Worm (Caenorhabditis elegans): ENCODE measurements around the gene stc-1.
A peak's percentile ranks its signal among the peaks of the same experiment; 100 is the strongest.

stc-1 gene

DNA sequence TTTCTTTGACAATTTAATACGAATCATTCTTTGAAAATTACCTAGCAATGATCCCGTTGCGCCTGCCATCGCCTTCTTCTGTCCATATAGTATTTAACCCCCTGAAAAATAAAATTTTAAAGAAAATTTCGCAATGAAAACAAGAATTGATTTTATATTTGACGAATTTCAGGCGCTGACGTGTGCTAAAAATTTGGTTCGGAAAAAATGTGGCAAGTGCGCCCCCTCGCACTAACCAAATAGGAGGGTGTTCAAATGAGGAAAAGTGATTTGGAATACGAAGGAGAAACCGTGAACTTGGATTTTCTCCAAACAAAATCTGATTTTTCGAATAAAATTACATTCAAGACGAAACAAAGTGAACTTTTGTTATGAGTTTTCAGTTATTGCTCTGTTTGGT, at the start of gene stc-1:
Gene stc-1 (minus strand): TSS at position 101 of the 400 bp plus-strand sequence.
- TF ChIP-seq lin-13 (tag; optimal IDR thresholded peaks at IDR 0.05) (no peak), bed-3 (GFP tag; optimal IDR thresholded peaks at IDR 0.05) (no peak), M03D4.4 (tag; optimal IDR thresholded peaks at IDR 0.05) (no peak), ceh-39 (tag; optimal IDR thresholded peaks at IDR 0.05) (no peak), unc-39 (tag; optimal IDR thresholded peaks at IDR 0.05) (no peak), nhr-76 (tag; optimal IDR thresholded peaks at IDR 0.05) (no peak), lsy-2 (tag; optimal IDR thresholded peaks at IDR 0.05) (peak; percentile 65), nhr-28 (tag; optimal IDR thresholded peaks at IDR 0.05) (no peak), nhr-2 (tag; optimal IDR thresholded peaks at IDR 0.05) (no peak), zip-8 (tag; optimal IDR thresholded peaks at IDR 0.05) (no peak), ceh-43 (GFP tag; optimal IDR thresholded peaks at IDR 0.05) (no peak), snpc-4 (tag; optimal IDR thresholded peaks at IDR 0.05) (no peak), mls-2 (tag; optimal IDR thresholded peaks at IDR 0.05) (no peak), mep-1 (tag; optimal IDR thresholded peaks at IDR 0.05) (peak; percentile 10), sptf-1 (tag; optimal IDR thresholded peaks at IDR 0.05) (no peak), ceh-83 (GFP tag; optimal IDR thresholded peaks at IDR 0.05) (no peak), elt-3 (tag; optimal IDR thresholded peaks at IDR 0.05) (no peak), ces-1 (GFP tag; optimal IDR thresholded peaks at IDR 0.05) (peak; percentile 10), sem-2 (GFP tag; optimal IDR thresholded peaks at IDR 0.05) (no peak), hlh-1 (tag; optimal IDR thresholded peaks at IDR 0.05) (no peak), pha-4 (tag; optimal IDR thresholded peaks at IDR 0.05) (no peak), unc-120 (tag; optimal IDR thresholded peaks at IDR 0.05; ENCODE audit: poor library complexity, severe bottlenecking) (peak; percentile 28), nhr-12 (tag; optimal IDR thresholded peaks at IDR 0.05) (no peak), drap-1 (GFP tag; optimal IDR thresholded peaks at IDR 0.05) (no peak), cnd-1 (tag; optimal IDR thresholded peaks at IDR 0.05) (no peak), unc-62 (GFP tag; optimal IDR thresholded peaks at IDR 0.05) (no peak), lin-32 (GFP tag; optimal IDR thresholded peaks at IDR 0.05) (no peak), ham-2 (GFP tag; optimal IDR thresholded peaks at IDR 0.05) (no peak), elt-1 (tag; optimal IDR thresholded peaks at IDR 0.05; ENCODE audit: borderline replicate concordance, insufficient read depth) (no peak), nhr-237 (tag; optimal IDR thresholded peaks at IDR 0.05) (no peak), ztf-11 (tag; optimal IDR thresholded peaks at IDR 0.05) (no peak), flh-1 (GFP tag; optimal IDR thresholded peaks at IDR 0.05) (no peak), blmp-1 (tag; optimal IDR thresholded peaks at IDR 0.05) (no peak), mab-5 (tag; optimal IDR thresholded peaks at IDR 0.05) (no peak), tbx-8 (GFP tag; optimal IDR thresholded peaks at IDR 0.05) (no peak)

DNA sequence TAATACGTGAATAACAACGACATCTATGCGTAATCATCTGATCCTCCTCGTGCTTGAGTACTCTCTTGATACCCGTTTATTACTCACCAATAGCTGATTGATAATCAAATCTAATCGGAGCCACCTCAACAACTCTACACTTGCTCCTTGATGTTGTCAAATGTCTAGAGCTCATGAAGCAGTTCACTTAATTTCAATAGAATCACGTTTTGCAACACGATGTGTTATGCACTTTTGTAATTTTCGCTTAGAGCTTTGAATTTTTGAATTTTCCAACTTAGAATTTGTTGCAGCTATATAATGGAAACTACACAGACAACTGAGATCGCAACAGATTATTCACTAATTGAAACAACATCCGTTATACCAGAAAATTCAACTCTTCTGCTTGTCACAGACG, 46.5 kb upstream of the stc-1 start, which contains the start of gene T22C8.1:
Gene T22C8.1 (plus strand): TSS at position 301 of the 400 bp plus-strand sequence.
- TF ChIP-seq sptf-1 (tag; optimal IDR thresholded peaks at IDR 0.05) (no peak), lsy-2 (tag; optimal IDR thresholded peaks at IDR 0.05) (no peak), lin-32 (GFP tag; optimal IDR thresholded peaks at IDR 0.05) (no peak), pha-4 (tag; optimal IDR thresholded peaks at IDR 0.05) (no peak), snpc-4 (tag; optimal IDR thresholded peaks at IDR 0.05) (no peak), lin-13 (tag; optimal IDR thresholded peaks at IDR 0.05) (no peak), flh-1 (GFP tag; optimal IDR thresholded peaks at IDR 0.05) (no peak), blmp-1 (tag; optimal IDR thresholded peaks at IDR 0.05) (no peak), nhr-12 (tag; optimal IDR thresholded peaks at IDR 0.05) (no peak), tbx-8 (GFP tag; optimal IDR thresholded peaks at IDR 0.05) (no peak), nhr-28 (tag; optimal IDR thresholded peaks at IDR 0.05) (no peak), nhr-2 (tag; optimal IDR thresholded peaks at IDR 0.05) (no peak), zip-8 (tag; optimal IDR thresholded peaks at IDR 0.05) (no peak), mab-5 (tag; optimal IDR thresholded peaks at IDR 0.05) (no peak), cnd-1 (tag; optimal IDR thresholded peaks at IDR 0.05) (no peak), bed-3 (GFP tag; optimal IDR thresholded peaks at IDR 0.05) (no peak), unc-120 (tag; optimal IDR thresholded peaks at IDR 0.05; ENCODE audit: poor library complexity, severe bottlenecking) (no peak)

DNA sequence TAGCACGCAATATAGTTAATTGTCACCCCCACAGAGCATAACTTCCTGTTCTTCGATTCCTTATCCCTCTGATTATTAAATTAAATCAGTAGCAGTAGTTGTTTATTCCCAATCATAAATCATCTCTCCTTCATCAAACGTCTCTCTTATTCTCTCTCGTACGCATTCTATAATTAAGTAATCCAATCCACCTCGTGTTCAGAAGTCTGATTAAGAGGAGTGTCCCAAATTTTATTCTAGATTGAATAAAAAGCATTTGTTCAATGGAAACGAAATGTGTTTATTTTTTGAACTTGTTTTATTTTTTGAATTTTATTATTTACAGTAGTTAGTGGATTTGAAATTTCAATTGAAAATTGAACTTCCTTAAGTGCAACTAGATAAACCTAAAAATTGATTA, 45.4 kb upstream of the stc-1 start:
- TF ChIP-seq tbx-8 (GFP tag; optimal IDR thresholded peaks at IDR 0.05) = no peak
- peak; percentile 65 for TF ChIP-seq ces-1 (GFP tag; optimal IDR thresholded peaks at IDR 0.05)
- TF ChIP-seq mls-2 (tag; optimal IDR thresholded peaks at IDR 0.05) = no peak
- TF ChIP-seq unc-120 (tag; optimal IDR thresholded peaks at IDR 0.05; ENCODE audit: poor library complexity, severe bottlenecking) = no peak

DNA sequence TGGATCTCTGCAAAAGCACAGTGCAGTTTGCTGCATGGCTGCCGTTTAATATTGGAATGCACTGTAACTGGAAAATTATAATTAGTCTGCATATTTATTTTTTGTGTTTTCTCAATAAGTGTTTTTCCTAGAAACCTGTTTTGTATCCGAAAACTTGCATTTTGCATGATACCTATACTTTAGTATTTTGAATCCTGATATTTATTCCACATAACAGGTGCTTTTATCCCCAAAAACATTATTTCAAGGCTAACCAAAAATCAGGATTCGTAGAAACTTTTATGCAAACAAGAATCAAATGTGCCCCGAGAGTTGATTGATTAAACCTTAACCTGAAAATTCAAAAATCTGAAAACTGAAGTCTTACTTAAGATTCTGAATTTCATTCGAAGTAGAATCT, 44.6 kb upstream of the stc-1 start:
- TF ChIP-seq ceh-83 (GFP tag; optimal IDR thresholded peaks at IDR 0.05) = no peak
- no peak for TF ChIP-seq unc-120 (tag; optimal IDR thresholded peaks at IDR 0.05; ENCODE audit: poor library complexity, severe bottlenecking)
- TF ChIP-seq flh-1 (GFP tag; optimal IDR thresholded peaks at IDR 0.05) = no peak
- TF ChIP-seq unc-39 (tag; optimal IDR thresholded peaks at IDR 0.05) = no peak
- TF ChIP-seq tbx-8 (GFP tag; optimal IDR thresholded peaks at IDR 0.05) = no peak
- no peak for TF ChIP-seq mls-2 (tag; optimal IDR thresholded peaks at IDR 0.05)
- no peak for TF ChIP-seq ztf-11 (tag; optimal IDR thresholded peaks at IDR 0.05)
- TF ChIP-seq pha-4 (tag; optimal IDR thresholded peaks at IDR 0.05) = no peak
